Fruit fly (Drosophila melanogaster) whole organism, embryonic: ENCODE results near the gene CG13833.

Experiments used
- ATbp ChIP-seq: fragments of 200-800 bp; sonication (Bioruptor generic); optimal IDR thresholded peaks from 2 replicates; lab custom pipeline; 2017; ENCODE audit warnings: missing biosample characterization, mild to moderate bottlenecking, missing genetic modification characterization, missing genetic modification reagents
- Atf-2 ChIP-seq: fragments of 200-800 bp; sonication (Bioruptor generic); optimal IDR thresholded peaks from 2 replicates; lab custom pipeline; 2016; ENCODE audit warnings: missing biosample characterization, missing genetic modification characterization
- CG10366 ChIP-seq: fragments of 200-800 bp; sonication (Bioruptor generic); IDR thresholded peaks from 2 replicates; pipeline ENCODE4 v1.3.6; 2022; ENCODE audit warnings: missing biosample characterization, missing genetic modification characterization
- CG10543 ChIP-seq: fragments of 200-800 bp; sonication (Bioruptor generic); optimal IDR thresholded peaks from 3 replicates; lab custom pipeline; 2017; ENCODE audit warnings: missing biosample characterization, mild to moderate bottlenecking, missing genetic modification characterization, moderate library complexity
- CG1233 ChIP-seq: fragments of 200-800 bp; sonication (Bioruptor generic); optimal IDR thresholded peaks from 4 replicates; lab custom pipeline; 2018; ENCODE audit warnings: missing biosample characterization, mild to moderate bottlenecking, missing genetic modification characterization
- CG12659 ChIP-seq: fragments of 200-800 bp; sonication (Bioruptor generic); optimal IDR thresholded peaks from 3 replicates; lab custom pipeline; 2017; ENCODE audit warnings: mild to moderate bottlenecking, missing biosample characterization, missing genetic modification reagents, missing genetic modification characterization
- CG13424 ChIP-seq: fragments of 200-800 bp; sonication (Bioruptor generic); optimal IDR thresholded peaks from 2 replicates; lab custom pipeline; 2019; ENCODE audit warnings: missing biosample characterization, mild to moderate bottlenecking, missing genetic modification characterization, moderate library complexity
- CG13894 ChIP-seq: fragments of 200-800 bp; sonication (Bioruptor generic); optimal IDR thresholded peaks from 3 replicates; lab custom pipeline; 2018; ENCODE audit warnings: missing biosample characterization, mild to moderate bottlenecking, missing genetic modification characterization, moderate library complexity
- CG1792 ChIP-seq: fragments of 200-800 bp; sonication (Bioruptor generic); optimal IDR thresholded peaks from 2 replicates; lab custom pipeline; 2016; ENCODE audit warnings: missing biosample characterization, missing genetic modification characterization
- CG2889 ChIP-seq: fragments of 200-800 bp; sonication (Bioruptor generic); IDR thresholded peaks from 3 replicates; pipeline ENCODE4 v1.3.6; 2022; ENCODE audit warnings: missing biosample characterization, missing genetic modification characterization
- CG31224 ChIP-seq: fragments of 200-800 bp; sonication (Bioruptor generic); IDR thresholded peaks from 2 replicates; pipeline ENCODE4 v1.3.6; 2022; ENCODE audit warnings: missing biosample characterization, missing genetic modification characterization
- CG4404 ChIP-seq: fragments of 200-800 bp; sonication (Bioruptor generic); IDR thresholded peaks from 2 replicates; pipeline ENCODE4 v1.3.6; 2022; ENCODE audit warnings: missing biosample characterization, missing genetic modification characterization
- CG4820 ChIP-seq: fragments of 200-800 bp; sonication (Bioruptor generic); optimal IDR thresholded peaks from 3 replicates; lab custom pipeline; 2016; ENCODE audit warnings: missing biosample characterization, missing genetic modification characterization
- CG6175 ChIP-seq: fragments of 200-800 bp; sonication (Bioruptor generic); IDR thresholded peaks from 3 replicates; pipeline ENCODE4 v1.3.6; 2022; ENCODE audit warnings: missing biosample characterization, missing genetic modification characterization
- CG6765 ChIP-seq: fragments of 200-800 bp; sonication (Bioruptor generic); optimal IDR thresholded peaks from 3 replicates; lab custom pipeline; 2017; ENCODE audit warnings: missing biosample characterization, mild to moderate bottlenecking, missing genetic modification characterization
- CG7372 ChIP-seq: fragments of 200-800 bp; sonication (Bioruptor generic); IDR thresholded peaks from 2 replicates; pipeline ENCODE4 v1.3.6; 2022; ENCODE audit warnings: missing biosample characterization, missing genetic modification characterization
- CG7839 ChIP-seq: fragments of 200-800 bp; sonication (Bioruptor generic); optimal IDR thresholded peaks from 3 replicates; lab custom pipeline; 2018; ENCODE audit warnings: missing biosample characterization, mild to moderate bottlenecking, missing genetic modification characterization, moderate library complexity
- CG8089 ChIP-seq: fragments of 200-800 bp; sonication (Bioruptor generic); optimal IDR thresholded peaks from 3 replicates; lab custom pipeline; 2016; ENCODE audit warnings: missing biosample characterization, missing genetic modification characterization
- CG8765 ChIP-seq: fragments of 200-800 bp; sonication (Bioruptor generic); IDR thresholded peaks from 2 replicates; pipeline ENCODE4 v1.3.6; 2022; ENCODE audit warnings: missing biosample characterization, missing genetic modification characterization
- CG8924 ChIP-seq: fragments of 200-800 bp; optimal IDR thresholded peaks from 3 replicates; lab custom pipeline; 2019; ENCODE audit warnings: missing biosample characterization, mild to moderate bottlenecking, missing genetic modification characterization, moderate library complexity
- CG9437 ChIP-seq: fragments of 200-800 bp; sonication (Bioruptor generic); optimal IDR thresholded peaks from 2 replicates; lab custom pipeline; 2018; ENCODE audit warnings: missing biosample characterization, mild to moderate bottlenecking, missing genetic modification characterization
- CG9609 ChIP-seq: fragments of 200-800 bp; sonication (Bioruptor generic); optimal IDR thresholded peaks from 3 replicates; lab custom pipeline; 2016; ENCODE audit warnings: missing biosample characterization, missing genetic modification characterization
- CHES-1-like ChIP-seq: fragments of 200-800 bp; sonication (Bioruptor generic); optimal IDR thresholded peaks from 2 replicates; lab custom pipeline; 2016; ENCODE audit warnings: missing biosample characterization, missing genetic modification characterization
- Ets65A ChIP-seq: fragments of 200-800 bp; sonication (Bioruptor generic); peaks from one replicate; lab custom pipeline; 2016; ENCODE audit warnings: missing biosample characterization, missing genetic modification characterization
- Hr51 ChIP-seq, 2 experiments: fragments of 200-800 bp; sonication (Bioruptor generic); optimal IDR thresholded peaks; 2 replicates in 1 of 2; 3 replicates in 1 of 2; lab custom pipeline; 2016 to 2018; ENCODE audit warnings: missing biosample characterization in 2 of 2, missing genetic modification characterization in 2 of 2, mild to moderate bottlenecking in 1 of 2, moderate library complexity in 1 of 2
- Myb ChIP-seq: fragments of 200-800 bp; sonication (Bioruptor generic); optimal IDR thresholded peaks from 2 replicates; lab custom pipeline; 2016; ENCODE audit warnings: missing biosample characterization, missing genetic modification characterization
- Pdp1 ChIP-seq, 2 experiments: fragments of 200-800 bp; sonication (Bioruptor generic); optimal IDR thresholded peaks; 3 replicates each; lab custom pipeline; 2016; ENCODE audit warnings: missing biosample characterization in 2 of 2, missing genetic modification characterization in 2 of 2, mild to moderate bottlenecking in 1 of 2, moderate library complexity in 1 of 2
- Rfx ChIP-seq: fragments of 200-800 bp; sonication (Bioruptor generic); IDR thresholded peaks from 2 replicates; pipeline ENCODE4 v1.3.6; 2022; ENCODE audit warnings: missing biosample characterization, missing genetic modification characterization
- Xbp1 ChIP-seq: fragments of 200-800 bp; sonication (Bioruptor generic); optimal IDR thresholded peaks from 3 replicates; lab custom pipeline; 2016; ENCODE audit warnings: missing biosample characterization, mild to moderate bottlenecking, missing genetic modification characterization
- ab ChIP-seq: fragments of 200-800 bp; sonication (Bioruptor generic); optimal IDR thresholded peaks from 2 replicates; lab custom pipeline; 2016; ENCODE audit warnings: missing biosample characterization, missing genetic modification characterization
- al ChIP-seq: fragments of 200-800 bp; sonication (Bioruptor generic); IDR thresholded peaks from 2 replicates; pipeline ENCODE4 v1.3.6; 2022; ENCODE audit warnings: missing biosample characterization, missing genetic modification characterization
- caup ChIP-seq: fragments of 200-800 bp; sonication (Bioruptor generic); optimal IDR thresholded peaks from 3 replicates; lab custom pipeline; 2017; ENCODE audit warnings: missing biosample characterization, mild to moderate bottlenecking, missing genetic modification characterization, moderate library complexity; ENCODE audit not compliant: severe bottlenecking
- cwo ChIP-seq: fragments of 200-800 bp; sonication (Bioruptor generic); optimal IDR thresholded peaks from 3 replicates; lab custom pipeline; 2017; ENCODE audit warnings: missing biosample characterization, missing genetic modification characterization, mild to moderate bottlenecking, moderate library complexity, missing genetic modification reagents
- da ChIP-seq: fragments of 200-800 bp; sonication (Bioruptor generic); optimal IDR thresholded peaks from 2 replicates; lab custom pipeline; 2016; ENCODE audit warnings: missing biosample characterization, missing genetic modification characterization
- dan ChIP-seq: fragments of 200-800 bp; sonication (Bioruptor generic); IDR thresholded peaks from 2 replicates; pipeline ENCODE4 v1.3.6; 2022; ENCODE audit warnings: missing biosample characterization, missing genetic modification characterization
- dmrt11E ChIP-seq: fragments of 200-800 bp; sonication (Bioruptor generic); optimal IDR thresholded peaks from 3 replicates; lab custom pipeline; 2018; ENCODE audit warnings: missing biosample characterization, mild to moderate bottlenecking, missing genetic modification characterization, moderate library complexity
- fd3F ChIP-seq: fragments of 200-800 bp; sonication (Bioruptor generic); optimal IDR thresholded peaks from 2 replicates; lab custom pipeline; 2018; ENCODE audit warnings: missing biosample characterization, mild to moderate bottlenecking, missing genetic modification characterization, moderate library complexity
- fu2 ChIP-seq: fragments of 200-800 bp; sonication (Bioruptor generic); optimal IDR thresholded peaks from 2 replicates; lab custom pipeline; 2016; ENCODE audit warnings: missing biosample characterization, missing genetic modification characterization
- her ChIP-seq: fragments of 200-800 bp; sonication (Bioruptor generic); optimal IDR thresholded peaks from 2 replicates; lab custom pipeline; 2016; ENCODE audit warnings: missing biosample characterization, missing genetic modification characterization
- kay ChIP-seq: fragments of 200-800 bp; sonication (Bioruptor generic); optimal IDR thresholded peaks from 2 replicates; lab custom pipeline; 2016; ENCODE audit warnings: missing biosample characterization, missing genetic modification characterization
- ken ChIP-seq: fragments of 200-800 bp; sonication (Bioruptor generic); IDR thresholded peaks from 3 replicates; pipeline ENCODE4 v1.3.6; 2022; ENCODE audit warnings: missing biosample characterization, missing genetic modification characterization
- klu ChIP-seq: fragments of 200-800 bp; sonication (Bioruptor generic); IDR thresholded peaks from 2 replicates; pipeline ENCODE4 v1.3.6; 2022; ENCODE audit warnings: missing biosample characterization, missing genetic modification characterization
- nerfin-2 ChIP-seq: fragments of 200-800 bp; sonication (Bioruptor generic); IDR thresholded peaks from 2 replicates; pipeline ENCODE4 v1.3.6; 2022; ENCODE audit warnings: missing biosample characterization, missing genetic modification characterization; ENCODE audit not compliant: partially characterized antibody
- row ChIP-seq: fragments of 200-800 bp; sonication (Bioruptor generic); IDR thresholded peaks from 3 replicates; pipeline ENCODE4 v1.3.6; 2022; ENCODE audit warnings: missing biosample characterization, missing genetic modification characterization
- shn ChIP-seq: fragments of 200-800 bp; sonication (Bioruptor generic); optimal IDR thresholded peaks from 3 replicates; lab custom pipeline; 2016; ENCODE audit warnings: missing biosample characterization, missing genetic modification characterization
- sim ChIP-seq: fragments of 200-800 bp; sonication (Bioruptor generic); IDR thresholded peaks from 2 replicates; pipeline ENCODE4 v1.3.6; 2022; ENCODE audit warnings: missing biosample characterization, missing genetic modification characterization
- stc ChIP-seq: fragments of 200-800 bp; sonication (Bioruptor generic); IDR thresholded peaks from 2 replicates; pipeline ENCODE4 v1.3.6; 2022; ENCODE audit warnings: missing biosample characterization, missing genetic modification characterization
- tup ChIP-seq: fragments of 200-800 bp; sonication (Bioruptor generic); optimal IDR thresholded peaks from 2 replicates; lab custom pipeline; 2016; ENCODE audit warnings: missing biosample characterization, mild to moderate bottlenecking, missing genetic modification characterization, moderate library complexity
- tx ChIP-seq: fragments of 200-800 bp; sonication (Bioruptor generic); optimal IDR thresholded peaks from 2 replicates; lab custom pipeline; 2016; ENCODE audit warnings: missing biosample characterization, missing genetic modification characterization
- unc-4 ChIP-seq: fragments of 200-800 bp; sonication (Bioruptor generic); IDR thresholded peaks from 2 replicates; pipeline ENCODE4 v1.3.6; 2022; ENCODE audit warnings: missing biosample characterization, missing genetic modification characterization; ENCODE audit not compliant: partially characterized antibody

The CG13833 gene

DNA sequence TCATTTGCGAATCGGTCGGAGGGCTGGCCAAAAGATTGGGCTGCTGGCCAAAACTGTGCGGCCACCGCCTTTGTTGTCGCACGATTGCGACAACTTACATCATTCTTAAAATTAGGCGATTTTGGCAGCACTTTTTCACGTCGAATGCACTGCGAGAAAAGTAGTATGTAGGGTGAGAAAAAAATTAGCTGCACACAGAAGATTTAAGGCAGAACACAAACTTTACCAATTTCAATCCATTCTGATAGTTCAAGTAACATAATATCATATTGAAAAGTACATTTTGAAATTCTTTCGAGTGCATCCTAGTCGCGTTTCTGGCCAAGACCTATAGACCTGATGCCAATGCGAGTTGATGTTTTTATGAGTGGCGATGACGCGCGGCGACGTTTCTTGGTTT lies 6.9 kb downstream of the CG13833 start (continued):
- TF ChIP-seq shn (GFP tag; lab: Kevin White, UChicago) (peak; percentile 34), CG10543 (GFP tag; lab: Kevin White, UChicago) (peak; percentile 53), Xbp1 (GFP tag; lab: Kevin White, UChicago) (peak; percentile 63), CG4404 (peak; percentile 47), dmrt11E (tag; lab: Kevin White, UChicago) (peak; percentile 4), CG1792 (GFP tag; lab: Kevin White, UChicago) (peak; percentile 14), row (GFP tag; lab: Robert Waterston, UW) (peak; percentile 71), kay (no peak), cwo (GFP tag; lab: Kevin White, UChicago) (peak; percentile 44), tx (GFP tag; lab: Kevin White, UChicago) (peak; percentile 19), unc-4 (GFP tag; lab: Robert Waterston, UW) (no peak), CG13894 (tag; lab: Kevin White, UChicago) (no peak), ATbp (GFP tag; lab: Kevin White, UChicago) (no peak), Rfx (GFP tag; lab: Robert Waterston, UW) (peak; percentile 86; the same call in 1 of the 2 replicates), CG31224 (GFP tag; lab: Robert Waterston, UW) (peak; percentile 77), CG9437 (no peak), fu2 (GFP tag; lab: Kevin White, UChicago) (peak; percentile 54), nerfin-2 (GFP tag; lab: Robert Waterston, UW) (no peak), CG7839 (peak; percentile 64), CG12659 (GFP tag; lab: Kevin White, UChicago) (peak; percentile 7), CG13424 (peak; percentile 30), ken (GFP tag; lab: Robert Waterston, UW) (0 out of 3 replicates have a peak, but pooled peaks have one; percentile 12), CG8924 (tag; lab: Kevin White, UChicago) (peak; percentile 8), Ets65A (GFP tag; lab: Kevin White, UChicago) (peak; percentile 74), Hr51 (GFP tag; optimal IDR thresholded peaks at IDR 0.05; lab: Kevin White, UChicago) (peak in 1 of 2 experiments; percentile 37), Myb (GFP tag; lab: Kevin White, UChicago) (peak; percentile 46), CG2889 (0 out of 3 replicates have a peak, but pooled peaks have one; percentile 46), sim (no peak), CG7372 (GFP tag; lab: Robert Waterston, UW) (peak; percentile 71), da (no peak), CG8765 (GFP tag; lab: Robert Waterston, UW) (peak; percentile 37; the same call in 1 of the 2 replicates), CG9609 (peak; percentile 65), caup (GFP tag; lab: Kevin White, UChicago) (peak; percentile 40), al (peak; percentile 84), fd3F (peak; percentile 60), CG6765 (GFP tag; lab: Kevin White, UChicago) (no peak), CG10366 (peak; percentile 58), her (GFP tag; lab: Kevin White, UChicago) (peak; percentile 24), stc (GFP tag; lab: Robert Waterston, UW) (peak; percentile 48; the same call in 1 of the 2 replicates), CG1233 (peak; percentile 21), tup (peak; percentile 20), CHES-1-like (peak; percentile 48), dan (GFP tag; lab: Robert Waterston, UW) (no peak), klu (GFP tag; lab: Robert Waterston, UW) (peak; percentile 43; the same call in 1 of the 2 replicates), Pdp1 (GFP tag; optimal IDR thresholded peaks at IDR 0.05; lab: Kevin White, UChicago) (peak; percentile 58 to 64), CG6175 (GFP tag; lab: Robert Waterston, UW) (peak; percentile 68; the same call in 1 of the 3 replicates), CG4820 (GFP tag; lab: Kevin White, UChicago) (peak; percentile 18), Atf-2 (peak; percentile 52), ab (GFP tag; lab: Kevin White, UChicago) (no peak), CG8089 (GFP tag; lab: Kevin White, UChicago) (peak; percentile 1)
